Fruit fly (Drosophila melanogaster) whole organism, embryonic: ENCODE measurements around the gene org-1.

Experiments
- Atf-2 ChIP-seq: fragments of 200-800 bp; sonication (Bioruptor generic); optimal IDR thresholded peaks from 2 replicates; lab custom pipeline; 2016; ENCODE audit warnings: missing biosample characterization, missing genetic modification characterization
- Bgb ChIP-seq: fragments of 200-800 bp; sonication (Bioruptor generic); IDR thresholded peaks from 2 replicates; pipeline ENCODE4 v1.3.6; 2022; ENCODE audit warnings: missing biosample characterization, missing genetic modification characterization; ENCODE audit not compliant: partially characterized antibody
- CG11504 ChIP-seq: fragments of 200-800 bp; sonication (Bioruptor generic); optimal IDR thresholded peaks from 3 replicates; lab custom pipeline; 2019; ENCODE audit warnings: missing biosample characterization, mild to moderate bottlenecking, missing genetic modification characterization, moderate library complexity
- CG12659 ChIP-seq: fragments of 200-800 bp; sonication (Bioruptor generic); optimal IDR thresholded peaks from 3 replicates; lab custom pipeline; 2017; ENCODE audit warnings: mild to moderate bottlenecking, missing biosample characterization, missing genetic modification reagents, missing genetic modification characterization
- CG16813 ChIP-seq: fragments of 200-800 bp; sonication (Bioruptor generic); IDR thresholded peaks from 3 replicates; pipeline ENCODE4 v1.3.6; 2022; ENCODE audit warnings: missing biosample characterization, missing genetic modification characterization; ENCODE audit not compliant: partially characterized antibody
- CG16863 ChIP-seq: fragments of 200-800 bp; sonication (Bioruptor generic); optimal IDR thresholded peaks from 3 replicates; lab custom pipeline; 2016; ENCODE audit warnings: missing biosample characterization, missing genetic modification characterization
- CG18764 ChIP-seq: fragments of 200-800 bp; sonication (Bioruptor generic); optimal IDR thresholded peaks from 3 replicates; lab custom pipeline; 2016; ENCODE audit warnings: missing biosample characterization, missing genetic modification characterization
- CG31388 ChIP-seq: fragments of 200-800 bp; sonication (Bioruptor generic); optimal IDR thresholded peaks from 2 replicates; lab custom pipeline; 2016; ENCODE audit warnings: missing biosample characterization, missing genetic modification characterization
- CG33557 ChIP-seq: fragments of 200-800 bp; sonication (Bioruptor generic); optimal IDR thresholded peaks from 2 replicates; lab custom pipeline; 2019; ENCODE audit warnings: missing biosample characterization, mild to moderate bottlenecking, missing genetic modification characterization, moderate library complexity
- CG3847 ChIP-seq: fragments of 200-800 bp; sonication (Bioruptor generic); IDR thresholded peaks from 2 replicates; pipeline ENCODE4 v1.3.6; 2022; ENCODE audit warnings: missing biosample characterization, missing genetic modification characterization
- CG43689 ChIP-seq: fragments of 200-800 bp; sonication (Bioruptor generic); IDR thresholded peaks from 2 replicates; pipeline ENCODE4 v1.3.6; 2022; ENCODE audit warnings: missing biosample characterization, missing genetic modification characterization
- CG4707 ChIP-seq: fragments of 200-800 bp; sonication (Bioruptor generic); optimal IDR thresholded peaks from 2 replicates; lab custom pipeline; 2018; ENCODE audit warnings: missing biosample characterization, mild to moderate bottlenecking, missing genetic modification characterization, moderate library complexity
- CG4820 ChIP-seq: fragments of 200-800 bp; sonication (Bioruptor generic); optimal IDR thresholded peaks from 3 replicates; lab custom pipeline; 2016; ENCODE audit warnings: missing biosample characterization, missing genetic modification characterization
- CG7963 ChIP-seq: fragments of 200-800 bp; sonication (Bioruptor generic); IDR thresholded peaks from 3 replicates; pipeline ENCODE4 v1.3.6; 2022; ENCODE audit warnings: missing biosample characterization, missing genetic modification characterization; ENCODE audit not compliant: partially characterized antibody
- Camta ChIP-seq: fragments of 200-800 bp; sonication (Bioruptor generic); optimal IDR thresholded peaks from 2 replicates; lab custom pipeline; 2016; ENCODE audit warnings: missing biosample characterization, missing genetic modification characterization
- CoRest ChIP-seq: fragments of 200-800 bp; sonication (Bioruptor generic); optimal IDR thresholded peaks from 3 replicates; lab custom pipeline; 2018; ENCODE audit warnings: missing biosample characterization, mild to moderate bottlenecking, missing genetic modification characterization, moderate library complexity
- Deaf1 ChIP-seq: fragments of 200-800 bp; optimal IDR thresholded peaks from 3 replicates; lab custom pipeline; 2019; ENCODE audit warnings: missing biosample characterization, mild to moderate bottlenecking, missing genetic modification characterization, moderate library complexity
- Doc2 ChIP-seq: fragments of 200-800 bp; sonication (Bioruptor generic); IDR thresholded peaks from 2 replicates; pipeline ENCODE4 v1.3.6; 2022; ENCODE audit warnings: missing biosample characterization, missing genetic modification characterization
- Eip74EF ChIP-seq, 2 experiments: fragments of 200-800 bp in 1 of 2; fragments of >200 bp in 1 of 2; sonication (Bioruptor generic) in 1 of 2; optimal IDR thresholded peaks; 2 replicates each; lab custom pipeline; 2017 to 2019; ENCODE audit warnings: missing biosample characterization in 2 of 2, missing genetic modification characterization in 2 of 2, mild to moderate bottlenecking in 1 of 2, moderate library complexity in 1 of 2
- H2.0 ChIP-seq: fragments of 200-800 bp; sonication (Bioruptor generic); IDR thresholded peaks from 2 replicates; pipeline ENCODE4 v1.3.6; 2022; ENCODE audit warnings: missing biosample characterization, missing genetic modification characterization
- HmgZ ChIP-seq: fragments of 200-800 bp; sonication (Bioruptor generic); optimal IDR thresholded peaks from 2 replicates; lab custom pipeline; 2018; ENCODE audit warnings: missing biosample characterization, mild to moderate bottlenecking, missing genetic modification characterization
- Med ChIP-seq: fragments of 200-800 bp; sonication (Bioruptor generic); peaks from one replicate; lab custom pipeline; 2016; ENCODE audit warnings: missing biosample characterization, missing genetic modification characterization, mild to moderate bottlenecking, inconsistent platforms, moderate library complexity
- Myb ChIP-seq: fragments of 200-800 bp; sonication (Bioruptor generic); optimal IDR thresholded peaks from 2 replicates; lab custom pipeline; 2016; ENCODE audit warnings: missing biosample characterization, missing genetic modification characterization
- Optix ChIP-seq: fragments of 200-800 bp; sonication (Bioruptor generic); IDR thresholded peaks from 3 replicates; pipeline ENCODE4 v1.3.6; 2022; ENCODE audit warnings: missing biosample characterization, missing genetic modification characterization
- Rx ChIP-seq: fragments of 200-800 bp; sonication (Bioruptor generic); IDR thresholded peaks from 2 replicates; pipeline ENCODE4 v1.3.6; 2022; ENCODE audit warnings: missing biosample characterization, missing genetic modification characterization
- Sry-δ ChIP-seq: fragments of 200-800 bp; sonication (Bioruptor generic); optimal IDR thresholded peaks from 2 replicates; lab custom pipeline; 2016; ENCODE audit warnings: missing biosample characterization, missing genetic modification characterization
- TFAM ChIP-seq: fragments of 200-800 bp; sonication (Bioruptor generic); optimal IDR thresholded peaks from 2 replicates; lab custom pipeline; 2017; ENCODE audit warnings: missing biosample characterization, missing genetic modification characterization, inconsistent platforms
- ara ChIP-seq: fragments of 200-800 bp; sonication (Bioruptor generic); IDR thresholded peaks from 2 replicates; pipeline ENCODE4 v1.3.6; 2022; ENCODE audit warnings: missing biosample characterization, missing genetic modification characterization
- bab2 ChIP-seq: fragments of 200-800 bp; sonication (Bioruptor generic); optimal IDR thresholded peaks from 2 replicates; lab custom pipeline; 2016; ENCODE audit warnings: missing biosample characterization, missing genetic modification characterization
- bbx ChIP-seq: fragments of 200-800 bp; sonication (Bioruptor generic); IDR thresholded peaks from 2 replicates; pipeline ENCODE4 v1.3.6; 2022; ENCODE audit warnings: missing biosample characterization, missing genetic modification characterization; ENCODE audit not compliant: partially characterized antibody
- chif ChIP-seq, 2 experiments: fragments of 200-800 bp; sonication (Bioruptor generic); optimal IDR thresholded peaks; 3 replicates each; lab custom pipeline; 2016; ENCODE audit warnings: missing biosample characterization in 2 of 2, missing genetic modification characterization in 2 of 2
- crc ChIP-seq: fragments of 200-800 bp; sonication (Bioruptor generic); optimal IDR thresholded peaks from 2 replicates; lab custom pipeline; 2016; ENCODE audit warnings: missing biosample characterization, missing genetic modification characterization
- croc ChIP-seq: fragments of 200-800 bp; sonication (Bioruptor generic); conservative IDR thresholded peaks from 3 replicates; pipeline ENCODE4 v1.3.6; 2022; ENCODE audit warnings: missing biosample characterization, missing genetic modification characterization
- danr ChIP-seq: fragments of 200-800 bp; sonication (Bioruptor generic); IDR thresholded peaks from 2 replicates; pipeline ENCODE4 v1.3.6; 2022; ENCODE audit warnings: missing biosample characterization, missing genetic modification characterization
- dpn ChIP-seq, 2 experiments: fragments of 200-800 bp; sonication (Bioruptor generic); optimal IDR thresholded peaks; 3 replicates each; lab custom pipeline; 2016; ENCODE audit warnings: missing biosample characterization in 2 of 2, missing genetic modification characterization in 2 of 2
- gt ChIP-seq: fragments of 200-800 bp; sonication (Bioruptor generic); IDR thresholded peaks from 2 replicates; pipeline ENCODE4 v1.3.6; 2022; ENCODE audit warnings: missing biosample characterization, missing genetic modification characterization
- ham ChIP-seq: fragments of 200-800 bp; sonication (Bioruptor generic); IDR thresholded peaks from 2 replicates; pipeline ENCODE4 v1.3.6; 2022; ENCODE audit warnings: missing biosample characterization, missing genetic modification characterization
- hb ChIP-seq: fragments of 200-800 bp; sonication (Bioruptor generic); IDR thresholded peaks from 3 replicates; pipeline ENCODE4 v1.3.6; 2022; ENCODE audit warnings: missing biosample characterization, missing genetic modification characterization; ENCODE audit not compliant: partially characterized antibody
- jing ChIP-seq: fragments of 200-800 bp; sonication (Bioruptor generic); optimal IDR thresholded peaks from 2 replicates; lab custom pipeline; 2018; ENCODE audit warnings: missing biosample characterization, mild to moderate bottlenecking, missing genetic modification characterization
- lmd ChIP-seq: fragments of 200-800 bp; sonication (Bioruptor generic); IDR thresholded peaks from 2 replicates; pipeline ENCODE4 v1.3.6; 2022; ENCODE audit warnings: missing biosample characterization, missing genetic modification characterization
- onecut ChIP-seq: fragments of 200-800 bp; sonication (Bioruptor generic); IDR thresholded peaks from 2 replicates; pipeline ENCODE4 v1.3.6; 2022; ENCODE audit warnings: missing biosample characterization, missing genetic modification characterization
- pnt ChIP-seq: fragments of 200-800 bp; sonication (Bioruptor generic); optimal IDR thresholded peaks from 3 replicates; lab custom pipeline; 2016; ENCODE audit warnings: missing biosample characterization, missing genetic modification characterization
- rib ChIP-seq: fragments of 200-800 bp; sonication (Bioruptor generic); IDR thresholded peaks from 2 replicates; pipeline ENCODE4 v1.3.6; 2022; ENCODE audit warnings: missing biosample characterization, missing genetic modification characterization
- sob ChIP-seq: fragments of 200-800 bp; sonication (Bioruptor generic); IDR thresholded peaks from 2 replicates; pipeline ENCODE4 v1.3.6; 2022; ENCODE audit warnings: missing biosample characterization, missing genetic modification characterization
- tgo ChIP-seq: fragments of 200-800 bp; sonication (Bioruptor generic); IDR thresholded peaks from 3 replicates; pipeline ENCODE4 v1.3.6; 2022; ENCODE audit warnings: missing biosample characterization, missing genetic modification characterization
- tio ChIP-seq: fragments of 200-800 bp; sonication (Bioruptor generic); optimal IDR thresholded peaks from 2 replicates; lab custom pipeline; 2017; ENCODE audit warnings: missing biosample characterization, missing genetic modification characterization, inconsistent platforms
- tna ChIP-seq: fragments of 200-800 bp; sonication (Bioruptor generic); IDR thresholded peaks from 2 replicates; pipeline ENCODE4 v1.3.6; 2022; ENCODE audit warnings: missing biosample characterization, missing genetic modification characterization; ENCODE audit not compliant: partially characterized antibody
- toy ChIP-seq: fragments of 200-800 bp; sonication (Bioruptor generic); IDR thresholded peaks from 2 replicates; pipeline ENCODE4 v1.3.6; 2022; ENCODE audit warnings: missing biosample characterization, missing genetic modification characterization
- twi ChIP-seq: fragments of 200-800 bp; optimal IDR thresholded peaks from 2 replicates; lab custom pipeline; 2019; ENCODE audit warnings: missing biosample characterization, mild to moderate bottlenecking, missing genetic modification characterization, moderate library complexity
- vnd ChIP-seq: fragments of 200-800 bp; sonication (Bioruptor generic); IDR thresholded peaks from 3 replicates; pipeline ENCODE4 v1.3.6; 2022; ENCODE audit warnings: missing biosample characterization, missing genetic modification characterization; ENCODE audit not compliant: partially characterized antibody
- wor ChIP-seq: fragments of 200-800 bp; sonication (Bioruptor generic); IDR thresholded peaks from 2 replicates; pipeline ENCODE4 v1.3.6; 2022; ENCODE audit warnings: missing biosample characterization, missing genetic modification characterization

The org-1 gene

dm6 chrX:8492849-8493248 lies 38.0 kb upstream of the org-1 start (continued):
- TF ChIP-seq toy (GFP tag; lab: Robert Waterston, UW) (0 out of 2 replicates have a peak, but pooled peaks have one; percentile 26), CG4707 (GFP tag; lab: Kevin White, UChicago) (peak; percentile 49), onecut (peak; percentile 87), CoRest (tag; lab: Kevin White, UChicago) (peak; percentile 78), vnd (GFP tag; lab: Robert Waterston, UW) (no peak), Bgb (GFP tag; lab: Robert Waterston, UW) (no peak), crc (no peak), croc (peak; percentile 68), Eip74EF (GFP tag; optimal IDR thresholded peaks at IDR 0.05; lab: Kevin White, UChicago) (peak in 1 of 2 experiments; percentile 65), ham (GFP tag; lab: Robert Waterston, UW) (no peak), danr (GFP tag; lab: Robert Waterston, UW) (peak; percentile 44; the same call in 1 of the 2 replicates), Optix (GFP tag; lab: Robert Waterston, UW) (peak; percentile 86), Sry-δ (GFP tag; lab: Kevin White, UChicago) (no peak), hb (no peak), chif (GFP tag; optimal IDR thresholded peaks at IDR 0.05; lab: Kevin White, UChicago) (peak; percentile 14 to 24), wor (GFP tag; lab: Robert Waterston, UW) (peak; percentile 76), lmd (GFP tag; lab: Robert Waterston, UW) (peak; percentile 83), Deaf1 (tag; lab: Kevin White, UChicago) (peak; percentile 20), rib (GFP tag; lab: Robert Waterston, UW) (no peak), tgo (GFP tag; lab: Robert Waterston, UW) (peak; percentile 82), CG43689 (GFP tag; lab: Robert Waterston, UW) (peak; percentile 39; the same call in 1 of the 2 replicates), CG11504 (tag; lab: Kevin White, UChicago) (peak; percentile 92), ara (GFP tag; lab: Robert Waterston, UW) (peak; percentile 77), CG16863 (GFP tag; lab: Kevin White, UChicago) (peak; percentile 11), CG4820 (peak; percentile 65), pnt (GFP tag; lab: Kevin White, UChicago) (no peak), CG16813 (no peak), CG7963 (no peak), TFAM (GFP tag; lab: Kevin White, UChicago) (peak; percentile 6), bab2 (GFP tag; lab: Kevin White, UChicago) (no peak), bbx (GFP tag; lab: Robert Waterston, UW) (no peak), Atf-2 (no peak), dpn (GFP tag; optimal IDR thresholded peaks at IDR 0.05; lab: Kevin White, UChicago) (peak in 1 of 2 experiments; percentile 69), sob (GFP tag; lab: Robert Waterston, UW) (peak; percentile 80), twi (peak; percentile 40), H2.0 (GFP tag; lab: Robert Waterston, UW) (peak; percentile 82), CG12659 (GFP tag; lab: Kevin White, UChicago) (peak; percentile 55), gt (0 out of 2 replicates have a peak, but pooled peaks have one; percentile 28), Med (peak; percentile 78), Camta (GFP tag; lab: Kevin White, UChicago) (no peak), CG18764 (peak; percentile 36), Rx (GFP tag; lab: Robert Waterston, UW) (peak; percentile 76), CG33557 (GFP tag; lab: Kevin White, UChicago) (no peak), Myb (GFP tag; lab: Kevin White, UChicago) (no peak), HmgZ (tag; lab: Kevin White, UChicago) (peak; percentile 29), tna (no peak), Doc2 (GFP tag; lab: Robert Waterston, UW) (0 out of 2 replicates have a peak, but pooled peaks have one; percentile 22), jing (peak; percentile 55), CG31388 (GFP tag; lab: Kevin White, UChicago) (peak; percentile 5), tio (peak; percentile 53), CG3847 (GFP tag; lab: Robert Waterston, UW) (peak; percentile 61)
